Worm (Caenorhabditis elegans) whole organism, L4 larva: ENCODE results near the gene sur-5.

Source experiments
- Y5F2A.4 ChIP-seq: fragments of 200-800 bp; sonication (Bioruptor generic); optimal IDR thresholded peaks from 2 replicates; lab custom pipeline; 2018; ENCODE audit warnings: mild to moderate bottlenecking, missing genetic modification characterization, missing compliant biosample characterization
- ceh-28 ChIP-seq: fragments of 150-350 bp; optimal IDR thresholded peaks from 2 replicates; lab custom pipeline; 2014; ENCODE audit warnings: missing biosample characterization, missing genetic modification reagents, missing genetic modification characterization
- ceh-82 ChIP-seq: sonication (generic microtip); optimal IDR thresholded peaks from 2 replicates; lab custom pipeline; 2017; ENCODE audit warnings: missing biosample characterization, missing genetic modification characterization
- fos-1 ChIP-seq: fragments of 150-350 bp; optimal IDR thresholded peaks from 2 replicates; lab custom pipeline; 2014; ENCODE audit warnings: missing biosample characterization, missing genetic modification characterization
- hlh-11 ChIP-seq: fragments of 200-800 bp; sonication (Bioruptor generic); optimal IDR thresholded peaks from 2 replicates; lab custom pipeline; 2018; ENCODE audit warnings: mild to moderate bottlenecking, missing genetic modification characterization, missing compliant biosample characterization
- mdl-1 ChIP-seq, 2 experiments: fragments of 150-350 bp in 1 of 2; sonication (generic microtip) in 1 of 2; optimal IDR thresholded peaks; 2 replicates each; lab custom pipeline; 2014 to 2017; ENCODE audit warnings: missing biosample characterization in 2 of 2, missing genetic modification characterization in 2 of 2
- mep-1 ChIP-seq: fragments of 150-350 bp; sonication (generic microtip); optimal IDR thresholded peaks from 3 replicates; lab custom pipeline; 2014; ENCODE audit warnings: missing biosample characterization, missing genetic modification characterization
- nhr-237 ChIP-seq: sonication (generic microtip); optimal IDR thresholded peaks from 2 replicates; lab custom pipeline; 2017; ENCODE audit warnings: missing biosample characterization, missing genetic modification characterization

DNA sequence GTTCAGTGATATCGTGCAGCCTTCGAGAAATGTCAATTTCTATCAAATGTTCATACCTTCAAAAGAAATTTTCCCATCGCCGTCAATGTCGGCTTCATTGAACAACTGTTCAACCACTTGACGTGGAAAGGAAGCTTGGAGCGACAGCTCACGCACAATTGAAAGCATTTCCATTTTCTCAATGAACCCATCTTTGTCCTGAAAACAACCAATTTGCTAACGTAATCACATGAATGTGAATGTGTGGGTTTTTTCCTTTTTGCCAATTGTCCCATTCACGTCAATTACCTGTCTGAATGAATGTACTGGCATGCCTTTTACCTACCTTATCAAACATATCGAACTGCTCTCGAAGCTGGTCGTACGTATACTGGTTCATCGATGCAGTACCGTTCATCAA lies 9.1 kb downstream of the sur-5 start:
- no peak for TF ChIP-seq ceh-28 (tag; lab: Kevin White, UChicago)
- TF ChIP-seq fos-1 (tag; lab: Kevin White, UChicago) = no peak
- no peak for TF ChIP-seq mdl-1 (tag; optimal IDR thresholded peaks at IDR 0.05; lab: Kevin White, UChicago)
- TF ChIP-seq nhr-237 (tag; lab: Kevin White, UChicago) = no peak
- no peak for TF ChIP-seq mep-1
- peak; percentile 51 for TF ChIP-seq hlh-11
- no peak for TF ChIP-seq ceh-82 (tag; lab: Kevin White, UChicago)
- no peak for TF ChIP-seq Y5F2A.4 (GFP tag; lab: Kevin White, UChicago)
